Worm (Caenorhabditis elegans) whole organism, L4/young adult: ENCODE measurements around the gene srt-40.

Source experiments
- W03F9.2 ChIP-seq: fragments of 150-350 bp; optimal IDR thresholded peaks from 2 replicates; lab custom pipeline; 2014; ENCODE audit warnings: missing biosample characterization, missing genetic modification characterization
- dao-5 ChIP-seq: sonication (generic microtip); optimal IDR thresholded peaks from 2 replicates; lab custom pipeline; 2016; ENCODE audit warnings: missing genotype, missing genetic modification characterization, moderate library complexity, missing compliant biosample characterization
- him-1 ChIP-seq: sonication (generic microtip); optimal IDR thresholded peaks from 2 replicates; lab custom pipeline; 2016; ENCODE audit warnings: missing genotype, missing genetic modification reagents, missing genetic modification characterization, missing compliant biosample characterization

srt-40 gene

DNA sequence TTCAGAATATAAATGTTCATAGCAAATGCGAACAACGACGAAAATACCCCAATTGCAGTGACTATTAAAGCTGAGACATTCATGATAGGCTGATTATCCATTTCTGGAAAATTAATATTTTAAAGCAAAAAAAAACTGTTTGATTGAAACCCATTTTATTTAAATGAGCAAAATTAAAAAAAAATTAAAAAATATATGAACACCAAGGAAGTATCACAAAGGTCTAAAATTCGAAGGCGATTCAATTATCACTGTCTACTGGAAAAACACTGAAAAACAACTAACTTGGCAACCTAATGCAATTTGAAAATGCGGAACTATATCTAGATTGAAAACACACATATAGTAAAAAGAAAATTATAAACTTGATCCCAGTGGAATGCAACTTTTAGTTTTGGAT, 15.0 kb downstream of the srt-40 start, which contains the start of gene srbc-42:
Gene srbc-42 (minus strand): TSS at position 101 of the 400 bp plus-strand sequence.
- TF ChIP-seq W03F9.2 (tag; lab: Kevin White, UChicago): no peak
- TF ChIP-seq dao-5 (tag; lab: Kevin White, UChicago): no peak
- TF ChIP-seq him-1 (tag; lab: Kevin White, UChicago): no peak

DNA sequence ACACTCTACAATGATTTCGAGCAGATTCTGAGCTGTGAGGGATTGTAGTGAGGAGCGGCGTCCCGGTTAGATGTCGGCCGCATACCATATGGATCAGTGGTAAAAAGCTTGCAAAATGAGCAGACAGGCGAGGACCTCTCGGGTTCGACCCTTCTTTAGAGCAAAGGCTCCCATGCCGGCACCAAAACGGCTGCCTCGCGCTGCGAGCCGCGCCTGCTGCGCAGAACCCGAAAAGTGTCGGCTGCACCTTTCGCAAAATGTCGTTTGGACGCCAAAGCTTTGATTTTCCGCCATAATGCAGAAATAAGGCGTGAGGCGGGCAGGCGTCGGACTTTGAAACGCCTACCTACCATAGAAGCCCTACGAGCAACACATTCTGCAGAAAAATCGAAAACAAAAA, 15.7 kb downstream of the srt-40 start:
- TF ChIP-seq W03F9.2 (tag; lab: Kevin White, UChicago) (no peak), him-1 (tag; lab: Kevin White, UChicago) (no peak), dao-5 (tag; lab: Kevin White, UChicago) (no peak)

DNA sequence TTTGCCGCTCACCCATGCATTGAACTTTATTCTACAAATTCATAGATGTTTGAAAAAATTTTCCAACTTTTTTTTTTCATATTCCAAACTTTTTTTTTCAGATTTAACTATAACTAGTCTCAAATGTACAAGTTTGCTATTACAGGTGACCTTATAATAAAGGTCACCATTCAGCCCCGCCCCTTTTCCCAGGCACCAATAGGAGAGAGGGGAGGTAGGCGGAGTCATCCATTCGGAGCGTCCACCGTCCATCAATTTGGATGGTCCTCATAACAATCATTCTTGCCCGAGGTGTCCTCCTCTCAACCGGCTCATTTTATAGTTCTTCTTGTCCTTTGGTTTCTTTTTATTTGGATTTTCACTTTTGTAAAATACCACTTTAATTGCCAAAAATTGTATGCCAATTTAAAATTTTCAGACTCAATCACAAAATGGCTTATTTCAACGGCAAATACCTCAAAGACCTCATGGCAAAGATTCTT, 18.2 kb downstream of the srt-40 start, which contains the start of gene Y5H2B.3:
Gene Y5H2B.3 (plus strand): TSS at position 432 of the 482 bp plus-strand sequence.
- TF ChIP-seq him-1 (tag; lab: Kevin White, UChicago) (no peak), W03F9.2 (tag; lab: Kevin White, UChicago) (no peak), dao-5 (tag; lab: Kevin White, UChicago) (no peak)

DNA sequence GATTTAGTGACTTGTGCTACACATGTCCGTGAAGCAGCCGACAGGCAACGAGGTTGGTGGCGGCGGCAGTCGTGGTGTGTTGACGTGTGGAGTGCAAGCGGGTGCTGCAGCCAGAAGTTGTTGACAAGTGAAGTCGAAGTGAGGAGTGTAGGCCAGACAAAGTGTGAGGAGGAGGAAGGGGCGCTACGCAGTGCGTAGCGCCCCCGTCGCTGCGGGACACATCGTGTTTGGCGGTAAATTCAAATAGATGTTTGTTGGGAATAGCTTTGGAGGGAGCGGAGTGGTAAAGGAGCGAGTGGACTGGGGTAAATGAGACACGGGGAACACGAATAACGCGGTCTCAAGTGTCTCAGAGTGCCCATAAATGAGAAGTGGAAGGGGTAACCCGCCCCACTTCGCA, 20.6 kb downstream of the srt-40 start:
- no peak for TF ChIP-seq W03F9.2 (tag; lab: Kevin White, UChicago)
- no peak for TF ChIP-seq him-1 (tag; lab: Kevin White, UChicago)
- TF ChIP-seq dao-5 (tag; lab: Kevin White, UChicago): no peak

DNA sequence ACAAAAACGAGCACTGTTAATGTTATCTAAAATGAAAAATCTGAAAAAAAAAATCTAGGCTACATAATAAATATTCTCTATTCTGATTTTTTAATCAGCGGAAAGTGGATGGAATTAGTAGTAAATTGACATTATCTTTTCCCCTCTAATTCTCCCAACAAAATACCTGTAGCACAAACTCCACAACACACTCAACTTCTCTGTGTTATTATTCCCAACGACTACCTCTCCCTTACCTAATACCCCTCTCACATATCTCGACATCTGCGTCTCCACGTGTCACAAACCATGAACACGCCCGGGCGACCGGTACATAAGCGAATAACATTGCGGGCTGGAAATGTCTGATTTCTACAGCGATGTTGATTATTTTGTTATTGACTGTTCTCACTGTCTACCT, 22.9 kb downstream of the srt-40 start, which contains the start of gene cyp-33C2:
Gene cyp-33C2 (plus strand): TSS at position 327 of the 400 bp plus-strand sequence.
- TF ChIP-seq him-1 (tag; lab: Kevin White, UChicago): no peak
- TF ChIP-seq dao-5 (tag; lab: Kevin White, UChicago): no peak
- no peak for TF ChIP-seq W03F9.2 (tag; lab: Kevin White, UChicago)

DNA sequence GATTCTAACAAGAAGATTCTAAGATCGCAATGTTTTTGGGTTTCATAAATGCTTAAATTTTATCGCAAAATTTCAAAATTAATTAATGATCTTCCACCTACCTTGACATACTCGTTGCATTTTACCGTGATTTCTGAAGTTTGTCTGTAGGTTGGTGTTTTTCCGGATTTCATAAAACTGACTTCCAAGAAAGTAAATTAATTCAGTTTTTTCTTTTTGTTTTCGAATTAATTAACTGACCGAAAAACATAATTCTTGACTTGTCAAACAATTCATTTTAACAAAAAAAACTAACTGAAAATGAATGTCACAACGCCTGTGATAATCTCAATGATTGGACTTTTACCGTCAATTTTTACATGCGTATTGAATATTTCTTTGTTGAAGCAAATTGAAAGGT, 24.3 kb downstream of the srt-40 start, which contains the start of gene srbc-16:
Gene srbc-16 (plus strand): TSS at position 301 of the 400 bp plus-strand sequence.
- TF ChIP-seq dao-5 (tag; lab: Kevin White, UChicago): no peak
- no peak for TF ChIP-seq W03F9.2 (tag; lab: Kevin White, UChicago)
- no peak for TF ChIP-seq him-1 (tag; lab: Kevin White, UChicago)

DNA sequence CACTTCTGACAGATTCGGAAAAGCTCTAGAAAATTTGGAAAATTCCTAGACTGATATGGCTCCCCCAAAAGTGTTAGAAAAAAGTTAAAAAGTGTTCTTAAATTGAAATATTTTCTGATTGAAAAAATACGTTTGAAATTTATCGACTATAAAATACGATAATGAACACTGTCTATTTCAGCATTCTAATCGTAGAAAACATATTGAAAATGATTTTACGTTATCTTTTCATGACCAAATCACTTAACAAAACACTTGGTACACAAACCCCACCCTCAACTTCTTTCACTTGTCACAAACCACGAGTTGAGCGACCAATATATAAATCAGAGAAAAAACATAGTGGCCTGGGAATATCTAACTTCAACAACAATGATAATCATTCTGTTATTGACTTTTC, 26.9 kb downstream of the srt-40 start, which contains the start of gene cyp-33C1:
Gene cyp-33C1 (plus strand): TSS at position 301 of the 400 bp plus-strand sequence.
- TF ChIP-seq dao-5 (tag; lab: Kevin White, UChicago): no peak
- no peak for TF ChIP-seq him-1 (tag; lab: Kevin White, UChicago)
- TF ChIP-seq W03F9.2 (tag; lab: Kevin White, UChicago): no peak

DNA sequence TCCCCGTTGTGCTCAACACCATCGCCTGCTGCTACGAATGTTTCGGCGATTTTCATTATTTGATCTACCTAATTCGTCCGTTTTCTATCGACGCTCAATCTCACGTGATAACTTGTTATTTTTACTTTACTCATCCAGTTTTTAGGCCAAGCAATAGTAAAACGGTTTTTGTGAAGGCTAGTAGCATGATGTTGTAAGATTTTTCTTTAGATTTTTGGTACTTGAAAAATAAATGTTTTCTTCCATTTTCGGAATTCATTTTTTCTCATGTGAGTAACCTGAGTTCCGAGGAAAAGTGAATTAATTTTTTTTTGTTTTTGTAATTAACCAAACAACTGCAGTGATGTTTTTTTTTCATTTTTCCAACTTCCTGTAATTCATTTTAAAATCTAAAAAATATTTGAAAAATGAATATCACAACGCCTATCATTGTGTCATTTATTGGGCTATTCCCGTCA, 28.7 kb downstream of the srt-40 start, which contains the start of gene srbc-17:
Gene srbc-17 (plus strand): TSS at position 408 of the 458 bp plus-strand sequence.
- TF ChIP-seq him-1 (tag; lab: Kevin White, UChicago): no peak
- TF ChIP-seq dao-5 (tag; lab: Kevin White, UChicago): no peak
- TF ChIP-seq W03F9.2 (tag; lab: Kevin White, UChicago): no peak

DNA sequence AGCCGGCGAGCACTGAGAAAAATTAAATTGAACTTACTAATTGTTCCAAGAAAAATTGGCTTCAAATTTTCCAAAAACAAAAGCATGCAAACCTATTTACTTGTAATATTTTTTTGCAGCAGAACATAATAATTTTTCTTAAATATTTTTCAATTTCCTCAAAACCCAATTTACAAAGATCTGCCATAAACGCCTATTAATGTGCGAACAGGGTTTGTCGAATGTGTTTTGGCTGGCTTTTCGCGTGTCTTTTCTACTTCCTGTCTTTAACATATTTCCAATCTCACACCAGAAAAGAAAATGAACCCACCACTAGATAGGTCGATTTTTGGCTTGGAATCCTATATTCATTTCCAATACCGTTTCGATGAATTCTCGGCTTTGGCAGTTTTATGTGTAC, 30.8 kb downstream of the srt-40 start, which contains the start of gene C45H4.18:
Gene C45H4.18 (plus strand): TSS at position 301 of the 400 bp plus-strand sequence.
- TF ChIP-seq W03F9.2 (tag; lab: Kevin White, UChicago) (no peak), him-1 (tag; lab: Kevin White, UChicago) (no peak), dao-5 (tag; lab: Kevin White, UChicago) (no peak)

DNA sequence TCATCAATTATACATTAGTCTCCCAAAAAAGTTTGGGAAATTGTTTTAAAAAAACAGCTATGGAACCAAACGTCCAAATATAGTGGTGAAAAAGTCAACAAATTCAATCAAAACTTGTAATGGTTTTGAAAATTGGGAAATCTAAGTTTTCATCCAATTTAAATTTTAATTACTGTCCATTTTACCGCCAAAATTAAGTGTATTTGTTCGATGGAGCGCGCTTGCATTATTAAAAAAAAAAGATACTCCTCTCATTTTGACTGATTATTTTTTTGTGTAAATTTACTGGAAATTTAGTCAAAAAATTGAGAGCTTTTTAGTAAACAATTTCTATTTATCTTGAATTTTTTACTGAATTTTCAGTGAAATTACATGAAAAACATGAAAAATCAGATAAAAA, 31.6 kb downstream of the srt-40 start:
- TF ChIP-seq him-1 (tag; lab: Kevin White, UChicago): no peak
- TF ChIP-seq dao-5 (tag; lab: Kevin White, UChicago): no peak
- no peak for TF ChIP-seq W03F9.2 (tag; lab: Kevin White, UChicago)

DNA sequence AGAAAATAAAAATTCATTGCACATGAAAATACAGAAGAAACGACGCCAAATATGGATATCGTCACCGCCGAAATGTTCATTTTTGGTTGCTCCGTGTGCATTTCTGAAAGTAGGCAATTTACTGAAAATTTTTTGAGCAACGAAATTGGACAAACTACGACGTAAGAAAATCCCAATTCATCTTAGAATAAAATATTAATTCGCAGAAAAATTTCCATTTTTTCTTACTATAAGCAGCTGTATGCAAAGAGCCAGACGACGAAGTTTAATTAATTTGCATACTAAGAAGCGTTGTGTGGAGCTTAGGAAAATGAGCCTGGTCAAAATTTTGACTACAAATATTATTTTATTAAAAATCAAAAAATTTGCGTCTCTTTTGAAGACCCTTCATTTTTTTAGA, 39.4 kb downstream of the srt-40 start, which contains the start of gene srbc-19:
Gene srbc-19 (minus strand): TSS at position 101 of the 400 bp plus-strand sequence.
- no peak for TF ChIP-seq dao-5 (tag; lab: Kevin White, UChicago)
- TF ChIP-seq him-1 (tag; lab: Kevin White, UChicago): no peak
- TF ChIP-seq W03F9.2 (tag; lab: Kevin White, UChicago): no peak

DNA sequence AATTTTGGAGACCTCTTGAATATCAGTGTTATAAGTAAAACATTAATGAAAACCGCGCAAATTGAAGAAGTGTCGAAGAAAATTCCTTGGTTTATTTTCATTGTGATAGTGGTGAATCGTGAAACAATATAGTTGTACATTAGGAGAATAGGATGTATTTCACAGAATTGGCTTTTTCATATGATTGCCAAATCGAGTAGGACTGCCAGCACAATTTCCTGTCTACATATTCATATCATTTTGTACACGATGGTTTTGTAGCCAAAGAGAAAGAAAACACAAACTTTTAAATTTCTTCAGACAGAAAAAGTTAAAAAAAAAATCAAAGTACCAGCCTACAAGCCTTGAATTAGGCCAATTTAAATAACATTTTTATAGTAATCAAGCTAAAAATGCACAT, 42.3 kb downstream of the srt-40 start, which contains the start of gene str-255:
Gene str-255 (minus strand): TSS at position 101 of the 400 bp plus-strand sequence.
- TF ChIP-seq him-1 (tag; lab: Kevin White, UChicago) (no peak), dao-5 (tag; lab: Kevin White, UChicago) (no peak), W03F9.2 (tag; lab: Kevin White, UChicago) (no peak)

DNA sequence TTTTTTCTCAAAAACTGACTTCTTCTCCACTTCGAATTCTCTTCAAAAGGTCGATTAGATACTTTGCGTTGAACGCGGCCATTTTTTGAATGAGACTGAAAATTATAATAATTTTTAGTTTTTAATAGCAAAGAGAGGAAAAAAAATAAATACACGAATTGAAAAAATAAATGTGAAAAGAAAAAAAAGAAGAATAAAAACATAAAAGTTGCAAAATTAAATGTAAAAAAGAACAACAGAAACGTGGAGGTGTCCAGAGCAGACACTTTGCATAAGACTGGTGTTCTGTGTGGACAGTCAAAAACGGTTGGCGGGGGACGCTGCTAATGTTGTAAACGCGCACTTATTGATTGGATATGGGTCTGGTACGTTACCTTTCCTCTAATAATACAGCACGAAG, 46.8 kb downstream of the srt-40 start, which contains the start of gene C45H4.14:
Gene C45H4.14 (minus strand): TSS at position 101 of the 400 bp plus-strand sequence.
- TF ChIP-seq W03F9.2 (tag; lab: Kevin White, UChicago) (no peak), him-1 (tag; lab: Kevin White, UChicago) (no peak), dao-5 (tag; lab: Kevin White, UChicago) (no peak)
